Worm (Caenorhabditis elegans): ENCODE results near the gene T26E4.10.
"Not testable (repeated sequence)": the region's sequence is repeated elsewhere in the genome, so short reads cannot be mapped to it uniquely, and the experiment has no call there.

Gene T26E4.10

ce11 chrV:15803079-15803478 lies 5.1 kb upstream of the T26E4.10 start, which contains the start of gene srd-27:
Gene srd-27, plus strand, starts transcription at chrV:15803379.
- not testable (repeated sequence) for TF ChIP-seq lin-40, fkh-3, athp-1 (tag; optimal IDR thresholded peaks at IDR 0.05)

- TF ChIP-seq cebp-2 (GFP tag; IDR thresholded peaks at IDR 0.05); unc-62 (GFP tag; optimal IDR thresholded peaks at IDR 0.05); somi-1 (GFP tag; optimal IDR thresholded peaks at IDR 0.05): not testable (repeated sequence)
Measured at ce11 chrV:15802623-15803022, 4.6 kb upstream of the T26E4.10 start, which contains the start of gene T26E4.9. Gene T26E4.9, minus strand, starts transcription at chrV:15802723.

DNA sequence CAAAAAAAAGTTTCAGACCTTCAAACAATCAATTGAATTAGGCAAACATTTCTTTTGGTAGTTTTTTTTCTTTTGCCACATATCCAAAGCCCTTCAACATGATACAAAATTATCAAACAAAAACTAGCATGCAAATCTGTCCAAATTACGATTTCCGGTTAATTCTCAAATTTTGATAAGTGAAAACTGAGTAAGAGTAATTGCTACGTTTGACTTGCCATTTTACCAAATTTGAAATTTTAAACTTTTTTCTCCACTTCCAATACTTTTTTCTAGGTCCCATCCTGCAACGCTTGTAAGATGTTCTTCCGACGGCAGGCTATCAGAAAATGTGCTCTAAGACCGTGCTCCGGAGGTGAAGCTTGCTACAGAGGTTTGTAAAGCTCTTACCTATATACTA lies 1.9 kb downstream of the T26E4.10 start, which contains the start of gene nhr-223:
nhr-223 (plus strand) TSS at position 301 of the 400 bp plus-strand sequence.
- TF ChIP-seq hrde-1 (tag; optimal IDR thresholded peaks at IDR 0.05; ENCODE audit: borderline replicate concordance): no peak
- no peak for TF ChIP-seq lir-1 (GFP tag; conservative IDR thresholded peaks at IDR 0.05)
- TF ChIP-seq snpc-1.3 (tag; optimal IDR thresholded peaks at IDR 0.05; ENCODE audit: insufficient read depth): no peak

DNA sequence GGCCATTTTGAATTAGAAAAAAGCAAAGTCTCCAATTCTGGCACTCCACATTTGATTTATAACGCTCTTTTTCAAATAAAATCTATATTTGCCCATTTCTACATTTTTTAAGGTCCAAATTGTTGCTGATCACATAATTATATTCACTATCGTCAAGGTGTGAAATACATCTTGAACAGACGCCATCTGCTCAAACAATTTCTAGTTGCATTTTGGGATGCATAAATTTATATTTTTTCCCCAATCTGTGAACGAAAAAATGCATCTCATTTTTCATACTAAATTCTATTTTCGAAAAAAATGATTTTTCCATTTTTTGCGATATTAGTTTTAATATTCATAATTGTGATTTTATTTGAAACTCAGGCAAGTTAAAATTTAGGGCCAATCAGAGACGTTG lies 4.7 kb downstream of the T26E4.10 start, which contains the start of gene T26E4.7:
T26E4.7 (plus strand) TSS at position 301 of the 400 bp plus-strand sequence.
- TF ChIP-seq F22D6.2 (tag; optimal IDR thresholded peaks at IDR 0.05): no peak
- TF ChIP-seq F52B5.7 (tag; optimal IDR thresholded peaks at IDR 0.05): no peak
- no peak for TF ChIP-seq snpc-1.3 (tag; optimal IDR thresholded peaks at IDR 0.05; ENCODE audit: insufficient read depth)
- no peak for TF ChIP-seq hsf-1 (GFP tag; IDR thresholded peaks at IDR 0.05)
- TF ChIP-seq efl-1 (GFP tag; optimal IDR thresholded peaks at IDR 0.05): no peak

DNA sequence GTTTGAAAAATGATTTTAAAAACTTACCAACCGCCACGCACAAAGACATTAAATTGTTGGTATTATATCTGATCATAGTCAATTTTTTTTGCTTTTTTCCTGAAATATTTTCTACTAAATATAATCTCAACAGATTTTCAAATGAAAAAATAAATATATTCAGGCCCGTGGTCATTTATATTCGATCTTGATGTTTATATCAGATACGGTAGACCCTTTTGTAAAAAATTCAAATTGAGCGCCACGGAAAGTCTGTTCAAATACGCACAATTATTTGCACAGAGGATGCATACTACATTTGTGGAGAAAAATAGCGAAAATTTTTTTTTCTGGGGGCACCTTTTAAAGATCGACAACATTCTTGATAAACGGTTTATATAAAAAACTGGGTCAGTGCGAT lies 5.6 kb downstream of the T26E4.10 start, which contains the start of gene T26E4.4:
T26E4.4 (minus strand) TSS at position 101 of the 400 bp plus-strand sequence.
- TF ChIP-seq ceh-100 (GFP tag; IDR thresholded peaks at IDR 0.05) (no peak), lin-35 (GFP tag; optimal IDR thresholded peaks at IDR 0.05) (no peak), K11D2.4 (GFP tag; IDR thresholded peaks at IDR 0.05) (no peak), B0261.1 (tag; optimal IDR thresholded peaks at IDR 0.05) (no peak), Y67H2A.10 (GFP tag; conservative IDR thresholded peaks at IDR 0.05) (no peak), akir-1 (GFP tag; optimal IDR thresholded peaks at IDR 0.05) (no peak), lin-40 (tag; optimal IDR thresholded peaks at IDR 0.05) (no peak), F57C9.4 (tag; optimal IDR thresholded peaks at IDR 0.05) (no peak), ztf-28 (GFP tag; IDR thresholded peaks at IDR 0.05) (no peak), ccch-3 (GFP tag; optimal IDR thresholded peaks at IDR 0.05) (no peak), T26A5.8 (tag; optimal IDR thresholded peaks at IDR 0.05) (no peak), nhr-27 (tag; optimal IDR thresholded peaks at IDR 0.05) (no peak), Y53G8AR.9 (GFP tag; conservative IDR thresholded peaks at IDR 0.05) (no peak), zfh-2 (GFP tag; conservative IDR thresholded peaks at IDR 0.05) (no peak), ztf-26 (tag; optimal IDR thresholded peaks at IDR 0.05) (no peak)

ce11 chrV:15782494-15782893 lies 15.5 kb downstream of the T26E4.10 start, which contains the start of gene T26E4.3:
Gene T26E4.3, plus strand, starts transcription at chrV:15782794.
- TF ChIP-seq Y95B8A.8 (GFP tag; IDR thresholded peaks at IDR 0.05) (no peak), ztf-26 (tag; optimal IDR thresholded peaks at IDR 0.05) (no peak), nhr-179 (tag; optimal IDR thresholded peaks at IDR 0.05) (no peak), D2030.7 (GFP tag; IDR thresholded peaks at IDR 0.05) (no peak), lsy-27 (tag; optimal IDR thresholded peaks at IDR 0.05; ENCODE audit: borderline replicate concordance, insufficient read depth) (no peak), F37B4.10 (GFP tag; IDR thresholded peaks at IDR 0.05) (no peak), snpc-4 (GFP tag; optimal IDR thresholded peaks at IDR 0.05) (no peak), snpc-4 (tag; optimal IDR thresholded peaks at IDR 0.05) (no peak), Y53F4B.3 (GFP tag; IDR thresholded peaks at IDR 0.05) (no peak)
